Worm (Caenorhabditis elegans) whole organism, midembryonic: ENCODE measurements around the gene tpra-1.

Experiments used
- T22C8.4 ChIP-seq: fragments of 200-800 bp; sonication (Bioruptor generic); IDR thresholded peaks from 2 replicates; pipeline ENCODE4 v1.3.6; 2022; ENCODE audit warnings: missing genetic modification characterization, missing compliant biosample characterization
- flt-1 ChIP-seq: fragments of 200-800 bp; sonication (Bioruptor generic); IDR thresholded peaks from 2 replicates; pipeline ENCODE4 v1.3.6; 2022; ENCODE audit warnings: missing genetic modification characterization, missing compliant biosample characterization
- med-1 ChIP-seq: sonication (generic microtip); optimal IDR thresholded peaks from 2 replicates; lab custom pipeline; 2017; ENCODE audit warnings: missing genetic modification characterization, mild to moderate bottlenecking, missing compliant biosample characterization, antibody characterized with exemption, missing genetic modification reagents; ENCODE audit not compliant: insufficient read depth
- tab-1 ChIP-seq: fragments of 200-800 bp; sonication (Bioruptor generic); IDR thresholded peaks from 2 replicates; pipeline ENCODE4 v1.3.6; 2022; ENCODE audit warnings: missing genetic modification characterization, missing compliant biosample characterization
- ztf-23 ChIP-seq: fragments of 200-800 bp; sonication (Bioruptor generic); IDR thresholded peaks from 2 replicates; pipeline ENCODE4 v1.3.6; 2022; ENCODE audit warnings: missing genetic modification reagents, missing genetic modification characterization, missing compliant biosample characterization
- ztf-29 ChIP-seq: fragments of 200-800 bp; sonication (Bioruptor generic); IDR thresholded peaks from 2 replicates; pipeline ENCODE4 v1.3.6; 2022; ENCODE audit warnings: missing genetic modification reagents, missing genetic modification characterization, missing compliant biosample characterization

ce11 chrIV:8933575-8933974 is 22.7 kb upstream of the tpra-1 start, which contains the start of gene D1046.4:
- TF ChIP-seq med-1 (GFP tag; lab: Kevin White, UChicago) (no peak), T22C8.4 (no peak), flt-1 (GFP tag; lab: Robert Waterston, UW) (no peak), tab-1 (GFP tag; lab: Robert Waterston, UW) (no peak), ztf-23 (GFP tag; lab: Robert Waterston, UW) (no peak), ztf-29 (GFP tag; lab: Robert Waterston, UW) (no peak)
